Worm (Caenorhabditis elegans) whole organism, mixed stage, embryonic: ENCODE data around the gene W04G3.5.

ENCODE experiments used
- drap-1 ChIP-seq: fragments of 200-800 bp; sonication (Bioruptor generic); optimal IDR thresholded peaks from 3 replicates; lab custom pipeline; 2018; ENCODE audit warnings: mild to moderate bottlenecking, missing genetic modification characterization, missing compliant biosample characterization
- ham-2 ChIP-seq: fragments of 200-800 bp; sonication (Bioruptor generic); optimal IDR thresholded peaks from 2 replicates; lab custom pipeline; 2018; ENCODE audit warnings: mild to moderate bottlenecking, missing genetic modification characterization, missing compliant biosample characterization
- lin-13 ChIP-seq: fragments of 150-350 bp; optimal IDR thresholded peaks from 2 replicates; lab custom pipeline; 2014; ENCODE audit warnings: missing biosample characterization, missing genetic modification characterization
- lsy-2 ChIP-seq: fragments of 150-350 bp; optimal IDR thresholded peaks from 2 replicates; lab custom pipeline; 2014; ENCODE audit warnings: missing biosample characterization, missing genetic modification characterization
- nhr-28 ChIP-seq: fragments of 150-350 bp; optimal IDR thresholded peaks from 2 replicates; lab custom pipeline; 2014; ENCODE audit warnings: missing biosample characterization, missing genetic modification characterization
- unc-39 ChIP-seq: fragments of 150-350 bp; optimal IDR thresholded peaks from 2 replicates; lab custom pipeline; 2014; ENCODE audit warnings: missing biosample characterization, missing genetic modification characterization
- unc-62 ChIP-seq: fragments of 150-350 bp; optimal IDR thresholded peaks from 2 replicates; lab custom pipeline; 2014; ENCODE audit warnings: missing biosample characterization, missing genetic modification reagents, missing genetic modification characterization

DNA sequence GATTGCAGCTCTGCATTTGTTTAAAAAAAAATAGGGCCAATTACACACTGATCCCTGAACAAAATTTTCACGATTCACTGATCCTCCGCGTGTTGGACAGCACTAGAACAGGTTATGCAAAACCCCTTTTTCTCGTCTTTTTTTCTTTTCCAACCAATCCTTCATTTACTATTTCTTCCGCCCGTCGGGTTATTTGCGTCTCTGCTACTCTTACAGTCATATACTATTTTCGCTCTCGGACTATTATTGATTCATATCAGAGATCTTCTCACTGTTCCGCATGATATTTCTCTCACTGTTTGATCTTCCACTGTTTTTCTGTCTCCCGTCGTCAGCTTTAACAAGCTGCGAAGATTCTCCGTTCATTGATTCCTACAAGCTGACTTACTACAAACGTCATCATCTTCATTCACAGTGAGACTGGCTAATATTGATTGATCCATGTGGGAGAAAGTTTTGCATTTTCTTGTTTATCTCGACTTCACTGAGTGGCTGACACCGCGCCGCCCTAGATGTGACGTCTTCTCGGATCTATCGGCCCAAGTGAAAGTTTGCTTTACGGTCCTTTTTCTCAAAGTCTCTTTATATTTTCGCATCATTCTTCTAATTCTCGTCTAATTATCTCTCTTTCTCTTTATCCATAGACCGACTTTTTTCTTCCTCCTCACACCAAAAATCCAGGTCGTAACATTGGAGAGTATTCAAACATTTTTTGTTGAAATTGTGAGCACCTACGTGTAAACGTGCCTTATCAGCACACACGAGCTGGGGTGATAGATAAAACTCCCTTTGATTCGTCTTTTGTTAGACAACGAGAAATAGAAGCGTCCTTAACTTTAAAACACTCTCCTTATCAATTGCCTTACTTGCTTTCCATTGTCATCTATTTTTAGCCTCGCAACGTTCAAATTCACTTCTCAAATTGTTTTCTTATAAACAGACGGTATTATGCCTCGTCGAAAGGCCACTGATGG, 37.1 kb upstream of the W04G3.5 start:
- TF ChIP-seq drap-1 (GFP tag; lab: Kevin White, UChicago) (no peak), lsy-2 (tag; lab: Kevin White, UChicago) (no peak), unc-39 (tag; lab: Kevin White, UChicago) (no peak), ham-2 (GFP tag; lab: Kevin White, UChicago) (peak; percentile 85), nhr-28 (tag; lab: Kevin White, UChicago) (no peak), unc-62 (GFP tag; lab: Kevin White, UChicago) (no peak), lin-13 (tag; lab: Kevin White, UChicago) (no peak)
